Fruit fly (Drosophila melanogaster) whole organism, embryonic: ENCODE data around the gene CG10809.

Experiments used
- Aef1 ChIP-seq: fragments of 200-800 bp; sonication (Bioruptor generic); IDR thresholded peaks from 3 replicates; pipeline ENCODE4 v1.3.6; 2022; ENCODE audit warnings: missing biosample characterization, missing genetic modification characterization
- B-H2 ChIP-seq: fragments of 200-800 bp; sonication (Bioruptor generic); optimal IDR thresholded peaks from 2 replicates; lab custom pipeline; 2018; ENCODE audit warnings: missing biosample characterization, mild to moderate bottlenecking, missing genetic modification characterization
- CG10147 ChIP-seq: fragments of 200-800 bp; sonication (Bioruptor generic); optimal IDR thresholded peaks from 2 replicates; lab custom pipeline; 2019; ENCODE audit warnings: missing biosample characterization, mild to moderate bottlenecking, missing genetic modification characterization, moderate library complexity
- CG10431 ChIP-seq: fragments of 200-800 bp; sonication (Bioruptor generic); optimal IDR thresholded peaks from 3 replicates; lab custom pipeline; 2018; ENCODE audit warnings: missing biosample characterization, mild to moderate bottlenecking, missing genetic modification characterization
- CG13296 ChIP-seq: fragments of 200-800 bp; sonication (Bioruptor generic); optimal IDR thresholded peaks from 3 replicates; lab custom pipeline; 2018; ENCODE audit warnings: missing biosample characterization, mild to moderate bottlenecking, missing genetic modification characterization
- CG1529 ChIP-seq: fragments of 200-800 bp; sonication (Bioruptor generic); optimal IDR thresholded peaks from 3 replicates; lab custom pipeline; 2018; ENCODE audit warnings: missing biosample characterization, missing genetic modification characterization
- CG15514 ChIP-seq: fragments of 200-800 bp; sonication (Bioruptor generic); optimal IDR thresholded peaks from 3 replicates; lab custom pipeline; 2017; ENCODE audit warnings: missing biosample characterization, missing genetic modification characterization, mild to moderate bottlenecking, moderate library complexity, missing genetic modification reagents
- CG16813 ChIP-seq: fragments of 200-800 bp; sonication (Bioruptor generic); IDR thresholded peaks from 3 replicates; pipeline ENCODE4 v1.3.6; 2022; ENCODE audit warnings: missing biosample characterization, missing genetic modification characterization; ENCODE audit not compliant: partially characterized antibody
- CG17385 ChIP-seq: fragments of 200-800 bp; sonication (Bioruptor generic); optimal IDR thresholded peaks from 3 replicates; lab custom pipeline; 2018; ENCODE audit warnings: missing biosample characterization, mild to moderate bottlenecking, missing genetic modification characterization
- CG17612 ChIP-seq: fragments of 200-800 bp; sonication (Bioruptor generic); IDR thresholded peaks from 2 replicates; pipeline ENCODE4 v1.3.6; 2022; ENCODE audit warnings: missing biosample characterization, missing genetic modification characterization
- CG1792 ChIP-seq: fragments of 200-800 bp; sonication (Bioruptor generic); optimal IDR thresholded peaks from 2 replicates; lab custom pipeline; 2016; ENCODE audit warnings: missing biosample characterization, missing genetic modification characterization
- CG18262 ChIP-seq: fragments of 200-800 bp; optimal IDR thresholded peaks from 3 replicates; lab custom pipeline; 2019; ENCODE audit warnings: missing biosample characterization, mild to moderate bottlenecking, missing genetic modification characterization, moderate library complexity
- CG18764 ChIP-seq: fragments of 200-800 bp; sonication (Bioruptor generic); optimal IDR thresholded peaks from 3 replicates; lab custom pipeline; 2016; ENCODE audit warnings: missing biosample characterization, missing genetic modification characterization
- CG30403 ChIP-seq: fragments of 200-800 bp; sonication (Bioruptor generic); optimal IDR thresholded peaks from 3 replicates; lab custom pipeline; 2016; ENCODE audit warnings: missing biosample characterization, missing genetic modification characterization
- CG3281 ChIP-seq: fragments of 200-800 bp; sonication (Bioruptor generic); optimal IDR thresholded peaks from 3 replicates; lab custom pipeline; 2017; ENCODE audit warnings: missing biosample characterization, mild to moderate bottlenecking, missing genetic modification characterization
- CG33557 ChIP-seq: fragments of 200-800 bp; sonication (Bioruptor generic); optimal IDR thresholded peaks from 2 replicates; lab custom pipeline; 2019; ENCODE audit warnings: missing biosample characterization, mild to moderate bottlenecking, missing genetic modification characterization, moderate library complexity
- CG4617 ChIP-seq: fragments of 200-800 bp; sonication (Bioruptor generic); optimal IDR thresholded peaks from 3 replicates; lab custom pipeline; 2016; ENCODE audit warnings: missing biosample characterization, missing genetic modification characterization, borderline replicate concordance
- CG4820 ChIP-seq: fragments of 200-800 bp; sonication (Bioruptor generic); optimal IDR thresholded peaks from 3 replicates; lab custom pipeline; 2016; ENCODE audit warnings: missing biosample characterization, missing genetic modification characterization
- CG6175 ChIP-seq: fragments of 200-800 bp; sonication (Bioruptor generic); IDR thresholded peaks from 3 replicates; pipeline ENCODE4 v1.3.6; 2022; ENCODE audit warnings: missing biosample characterization, missing genetic modification characterization
- CG9437 ChIP-seq: fragments of 200-800 bp; sonication (Bioruptor generic); optimal IDR thresholded peaks from 2 replicates; lab custom pipeline; 2018; ENCODE audit warnings: missing biosample characterization, mild to moderate bottlenecking, missing genetic modification characterization
- CoRest ChIP-seq: fragments of 200-800 bp; sonication (Bioruptor generic); optimal IDR thresholded peaks from 3 replicates; lab custom pipeline; 2018; ENCODE audit warnings: missing biosample characterization, mild to moderate bottlenecking, missing genetic modification characterization, moderate library complexity
- D19A ChIP-seq: fragments of 200-800 bp; optimal IDR thresholded peaks from 3 replicates; lab custom pipeline; 2019; ENCODE audit warnings: missing biosample characterization, mild to moderate bottlenecking, missing genetic modification characterization, moderate library complexity
- Dbx ChIP-seq: fragments of 200-800 bp; sonication (Bioruptor generic); IDR thresholded peaks from 3 replicates; pipeline ENCODE4 v1.3.6; 2022; ENCODE audit warnings: missing biosample characterization, missing genetic modification characterization
- Dip3 ChIP-seq: fragments of 200-800 bp; sonication (Bioruptor generic); optimal IDR thresholded peaks from 3 replicates; lab custom pipeline; 2016; ENCODE audit warnings: missing biosample characterization, missing genetic modification characterization
- Eip74EF ChIP-seq, 2 experiments: fragments of 200-800 bp in 1 of 2; fragments of >200 bp in 1 of 2; sonication (Bioruptor generic) in 1 of 2; optimal IDR thresholded peaks; 2 replicates each; lab custom pipeline; 2017 to 2019; ENCODE audit warnings: missing biosample characterization in 2 of 2, missing genetic modification characterization in 2 of 2, mild to moderate bottlenecking in 1 of 2, moderate library complexity in 1 of 2
- HmgD ChIP-seq: fragments of 200-800 bp; sonication (Bioruptor generic); optimal IDR thresholded peaks from 3 replicates; lab custom pipeline; 2016; ENCODE audit warnings: missing biosample characterization, missing genetic modification characterization
- Hr3 ChIP-seq: fragments of 200-800 bp; sonication (Bioruptor generic); optimal IDR thresholded peaks from 3 replicates; lab custom pipeline; 2016; ENCODE audit warnings: missing biosample characterization, missing genetic modification characterization
- Hr39 ChIP-seq: fragments of >200 bp; optimal IDR thresholded peaks from 2 replicates; lab custom pipeline; 2017
- bsh ChIP-seq, 2 experiments: fragments of 200-800 bp; sonication (Bioruptor generic); optimal IDR thresholded peaks; 2 replicates each; lab custom pipeline; 2017 to 2018; ENCODE audit warnings: mild to moderate bottlenecking in 2 of 2, missing biosample characterization in 2 of 2, missing genetic modification characterization in 2 of 2, moderate library complexity in 1 of 2
- disco-r ChIP-seq: fragments of 200-800 bp; sonication (Bioruptor generic); optimal IDR thresholded peaks from 2 replicates; lab custom pipeline; 2016; ENCODE audit warnings: missing biosample characterization, missing genetic modification characterization
- dm ChIP-seq: fragments of 200-800 bp; sonication (Bioruptor generic); optimal IDR thresholded peaks from 3 replicates; lab custom pipeline; 2016; ENCODE audit warnings: missing biosample characterization, missing genetic modification characterization
- dmrt11E ChIP-seq: fragments of 200-800 bp; sonication (Bioruptor generic); optimal IDR thresholded peaks from 3 replicates; lab custom pipeline; 2018; ENCODE audit warnings: missing biosample characterization, mild to moderate bottlenecking, missing genetic modification characterization, moderate library complexity
- emc ChIP-seq: fragments of 200-800 bp; sonication (Bioruptor generic); optimal IDR thresholded peaks from 2 replicates; lab custom pipeline; 2016; ENCODE audit warnings: missing biosample characterization, missing genetic modification characterization
- exex ChIP-seq: fragments of 200-800 bp; sonication (Bioruptor generic); optimal IDR thresholded peaks from 4 replicates; lab custom pipeline; 2018; ENCODE audit warnings: missing biosample characterization, mild to moderate bottlenecking, missing genetic modification characterization, moderate library complexity
- hb ChIP-seq: fragments of 200-800 bp; sonication (Bioruptor generic); IDR thresholded peaks from 3 replicates; pipeline ENCODE4 v1.3.6; 2022; ENCODE audit warnings: missing biosample characterization, missing genetic modification characterization; ENCODE audit not compliant: partially characterized antibody
- her ChIP-seq: fragments of 200-800 bp; sonication (Bioruptor generic); optimal IDR thresholded peaks from 2 replicates; lab custom pipeline; 2016; ENCODE audit warnings: missing biosample characterization, missing genetic modification characterization
- lbe ChIP-seq: fragments of 200-800 bp; sonication (Bioruptor generic); optimal IDR thresholded peaks from 2 replicates; lab custom pipeline; 2016; ENCODE audit warnings: missing biosample characterization, mild to moderate bottlenecking, missing genetic modification characterization
- lmd ChIP-seq: fragments of 200-800 bp; sonication (Bioruptor generic); IDR thresholded peaks from 2 replicates; pipeline ENCODE4 v1.3.6; 2022; ENCODE audit warnings: missing biosample characterization, missing genetic modification characterization
- nerfin-2 ChIP-seq: fragments of 200-800 bp; sonication (Bioruptor generic); IDR thresholded peaks from 2 replicates; pipeline ENCODE4 v1.3.6; 2022; ENCODE audit warnings: missing biosample characterization, missing genetic modification characterization; ENCODE audit not compliant: partially characterized antibody
- prd ChIP-seq, 3 experiments: fragments of >200 bp in 2 of 3; fragments of 200-800 bp in 1 of 3; sonication (Bioruptor generic) in 1 of 3; optimal IDR thresholded peaks in 2 of 3; IDR thresholded peaks in 1 of 3; 2 replicates in 2 of 3; 3 replicates in 1 of 3; pipeline versions ENCODE4 v1.3.6 to Lab custom; 2017 to 2022; ENCODE audit warnings: missing biosample characterization in 1 of 3, missing genetic modification characterization in 1 of 3
- ranshi ChIP-seq: fragments of 200-800 bp; sonication (Bioruptor generic); IDR thresholded peaks from 2 replicates; pipeline ENCODE4 v1.3.6; 2022; ENCODE audit warnings: missing biosample characterization, missing genetic modification characterization
- sna ChIP-seq: fragments of 200-800 bp; sonication (Bioruptor generic); IDR thresholded peaks from 2 replicates; pipeline ENCODE4 v1.3.6; 2022; ENCODE audit warnings: missing biosample characterization, missing genetic modification characterization; ENCODE audit not compliant: partially characterized antibody
- so ChIP-seq: fragments of 200-800 bp; sonication (Bioruptor generic); IDR thresholded peaks from 3 replicates; pipeline ENCODE4 v1.3.6; 2022; ENCODE audit warnings: missing biosample characterization, missing genetic modification characterization
- unc-4 ChIP-seq: fragments of 200-800 bp; sonication (Bioruptor generic); IDR thresholded peaks from 2 replicates; pipeline ENCODE4 v1.3.6; 2022; ENCODE audit warnings: missing biosample characterization, missing genetic modification characterization; ENCODE audit not compliant: partially characterized antibody

CG10809 gene

DNA sequence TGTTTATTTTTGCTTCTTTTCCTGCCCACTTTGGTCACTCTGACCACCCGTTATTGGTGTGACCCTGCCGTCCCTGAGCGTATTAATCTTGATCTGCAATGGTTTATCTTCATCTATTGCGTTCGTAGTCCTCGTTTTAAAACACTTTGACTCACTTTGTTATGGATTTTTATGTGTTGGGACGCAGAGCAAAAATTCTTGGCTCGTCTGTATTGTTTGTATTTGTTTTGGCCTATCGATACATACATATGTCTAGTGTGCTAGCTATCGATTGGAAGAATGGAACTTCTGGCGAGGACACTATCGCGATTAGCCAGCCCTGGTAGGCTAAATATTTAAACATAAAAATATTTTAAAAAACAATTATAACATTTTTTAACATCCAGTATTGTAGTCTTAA, at the start of gene CG10809 (continued):
- peak; percentile 4 for TF ChIP-seq CG10147 (GFP tag; lab: Kevin White, UChicago)
- TF ChIP-seq CG17385 (GFP tag; lab: Kevin White, UChicago): peak; percentile 6
- peak; percentile 73 for TF ChIP-seq nerfin-2
- peak; percentile 48 for TF ChIP-seq dmrt11E (tag; lab: Kevin White, UChicago)
- peak; percentile 19 for TF ChIP-seq CG4820 (GFP tag; lab: Kevin White, UChicago)
- no peak for TF ChIP-seq ranshi (GFP tag; lab: Robert Waterston, UW)
- peak; percentile 17; the same call in 1 of the 2 replicates for TF ChIP-seq lmd (GFP tag; lab: Robert Waterston, UW)
- TF ChIP-seq CG18262 (tag; lab: Kevin White, UChicago): peak; percentile 52
- peak; percentile 45 for TF ChIP-seq lbe (GFP tag; lab: Kevin White, UChicago)
- no peak for TF ChIP-seq CG17612
- no peak for TF ChIP-seq CG1529
- no peak for TF ChIP-seq so (GFP tag; lab: Robert Waterston, UW)
- peak; percentile 24 for TF ChIP-seq CG3281 (GFP tag; lab: Kevin White, UChicago)
- no peak for TF ChIP-seq Eip74EF (GFP tag; optimal IDR thresholded peaks at IDR 0.05; lab: Kevin White, UChicago)
- no peak for TF ChIP-seq D19A
- peak; percentile 22 for TF ChIP-seq CG18764 (GFP tag; lab: Kevin White, UChicago)
- peak; percentile 81 for TF ChIP-seq hb (GFP tag; lab: Robert Waterston, UW)
- peak; percentile 25 for TF ChIP-seq HmgD (GFP tag; lab: Kevin White, UChicago)
- TF ChIP-seq CG10431: no peak
- peak in 1 of 2 experiments; percentile 27 for TF ChIP-seq bsh (GFP tag; optimal IDR thresholded peaks at IDR 0.05; lab: Kevin White, UChicago)
- TF ChIP-seq CG4617 (GFP tag; lab: Kevin White, UChicago): peak; percentile 97
- TF ChIP-seq Hr39: no peak
- peak; percentile 17 for TF ChIP-seq CG33557 (GFP tag; lab: Kevin White, UChicago)
- TF ChIP-seq Aef1: peak; percentile 40; the same call in 2 of the 3 replicates
- TF ChIP-seq disco-r (GFP tag; lab: Kevin White, UChicago): no peak
- TF ChIP-seq exex (tag; lab: Kevin White, UChicago): peak; percentile 8
- TF ChIP-seq CoRest (tag; lab: Kevin White, UChicago): peak; percentile 48
- TF ChIP-seq Hr3 (GFP tag; lab: Kevin White, UChicago): peak; percentile 11
- TF ChIP-seq Dip3 (GFP tag; lab: Kevin White, UChicago): peak; percentile 8
- no peak for TF ChIP-seq emc
- TF ChIP-seq B-H2: peak; percentile 28
- TF ChIP-seq unc-4 (GFP tag; lab: Robert Waterston, UW): peak; percentile 91
- peak; percentile 12 for TF ChIP-seq dm (GFP tag; lab: Kevin White, UChicago)
- peak; percentile 22 for TF ChIP-seq her
- no peak for TF ChIP-seq CG9437
- no peak for TF ChIP-seq prd (optimal IDR thresholded peaks at IDR 0.05; lab: Kevin White, UChicago)
- peak; percentile 37; the same call in 1 of the 3 replicates for TF ChIP-seq prd (GFP tag; IDR thresholded peaks at IDR 0.05; lab: Robert Waterston, UW)
- TF ChIP-seq CG6175: no peak
- peak; percentile 88 for TF ChIP-seq sna (GFP tag; lab: Robert Waterston, UW)
- peak; percentile 39 for TF ChIP-seq CG13296
- peak; percentile 95 for TF ChIP-seq CG16813 (GFP tag; lab: Robert Waterston, UW)
- TF ChIP-seq CG1792 (GFP tag; lab: Kevin White, UChicago): peak; percentile 20
- TF ChIP-seq CG30403: peak; percentile 35
- peak; percentile 87 for TF ChIP-seq CG15514 (GFP tag; lab: Kevin White, UChicago)
- peak; percentile 28; the same call in 1 of the 3 replicates for TF ChIP-seq Dbx
